Worm (Caenorhabditis elegans) whole organism, L4/young adult: ENCODE results near the gene fic-1.

Experiments used
- W03F9.2 ChIP-seq: fragments of 150-350 bp; optimal IDR thresholded peaks from 2 replicates; lab custom pipeline; 2014; ENCODE audit warnings: missing biosample characterization, missing genetic modification characterization
- him-1 ChIP-seq: sonication (generic microtip); optimal IDR thresholded peaks from 2 replicates; lab custom pipeline; 2016; ENCODE audit warnings: missing genotype, missing genetic modification reagents, missing genetic modification characterization, missing compliant biosample characterization

ce11 chrIV:10985568-10986035 is 48.3 kb downstream of the fic-1 start, which contains the start of gene cyb-2.1:
- TF ChIP-seq him-1 (tag; lab: Kevin White, UChicago) = no peak
- no peak for TF ChIP-seq W03F9.2 (tag; lab: Kevin White, UChicago)
